Worm (Caenorhabditis elegans): ENCODE measurements around the gene ccm-2.

Gene ccm-2

DNA sequence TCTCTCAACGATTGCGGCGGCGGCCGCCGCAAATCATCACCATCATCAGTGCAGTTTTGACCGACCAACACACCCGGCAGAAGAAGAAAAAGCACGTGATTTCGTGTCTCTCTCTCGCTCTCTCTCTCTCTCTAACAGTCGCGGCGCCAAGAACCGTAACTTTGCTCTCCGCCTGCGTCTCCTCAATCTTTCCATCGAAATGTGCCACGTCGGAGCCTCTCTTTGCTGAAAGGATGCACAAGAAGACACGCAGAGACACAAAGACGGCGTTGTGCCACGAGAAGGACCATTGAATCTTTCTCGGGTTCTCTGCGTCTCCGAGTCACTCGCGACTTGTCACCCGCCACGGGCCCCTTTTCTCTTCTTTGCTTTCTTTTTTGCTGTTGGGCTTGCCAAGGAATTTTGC, 23.4 kb downstream of the ccm-2 start (continued):
- TF ChIP-seq aly-2 (tag; optimal IDR thresholded peaks at IDR 0.05) = no peak
- TF ChIP-seq nhr-237 (tag; optimal IDR thresholded peaks at IDR 0.05) = no peak
- TF ChIP-seq hlh-17 (GFP tag; optimal IDR thresholded peaks at IDR 0.05; ENCODE audit: borderline replicate concordance) = no peak
- no peak for TF ChIP-seq vab-15 (tag; optimal IDR thresholded peaks at IDR 0.05)
- TF ChIP-seq snpc-4 (tag; optimal IDR thresholded peaks at IDR 0.05) = no peak
- peak; percentile 21 for TF ChIP-seq egl-13 (tag; optimal IDR thresholded peaks at IDR 0.05)
- TF ChIP-seq lin-13 (GFP tag; optimal IDR thresholded peaks at IDR 0.05) = peak; percentile 78
- peak in 2 of 6 experiments; percentile 9 to 45 for TF ChIP-seq elt-3 (tag; optimal IDR thresholded peaks at IDR 0.05)
- TF ChIP-seq skn-1 (tag; optimal IDR thresholded peaks at IDR 0.05) = peak; percentile 32
- TF ChIP-seq sox-4 (tag; optimal IDR thresholded peaks at IDR 0.05) = no peak
- TF ChIP-seq unc-130 (tag; optimal IDR thresholded peaks at IDR 0.05) = peak; percentile 70
- peak; percentile 74 for TF ChIP-seq nhr-19 (GFP tag; conservative IDR thresholded peaks at IDR 0.05)
- TF ChIP-seq nhr-20 (tag; optimal IDR thresholded peaks at IDR 0.05) = peak; percentile 84
- no peak for TF ChIP-seq zip-4 (GFP tag; optimal IDR thresholded peaks at IDR 0.05)
- TF ChIP-seq tbx-2 (tag; optimal IDR thresholded peaks at IDR 0.05) = peak; percentile 73
- peak; percentile 11 for TF ChIP-seq sup-37 (GFP tag; optimal IDR thresholded peaks at IDR 0.05)
- peak; percentile 89 for TF ChIP-seq lin-14 (GFP tag; optimal IDR thresholded peaks at IDR 0.05)
- TF ChIP-seq grh-1 (GFP tag; IDR thresholded peaks at IDR 0.05) = peak; percentile 54
- peak; percentile 22 to 59 (median 24) for TF ChIP-seq dpl-1 (GFP tag; optimal IDR thresholded peaks at IDR 0.05)
- TF ChIP-seq pax-3 (tag; optimal IDR thresholded peaks at IDR 0.05) = peak; percentile 14
- no peak for TF ChIP-seq unc-30 (tag; optimal IDR thresholded peaks at IDR 0.05)
- TF ChIP-seq ces-1 (GFP tag; optimal IDR thresholded peaks at IDR 0.05) = no peak
- no peak for TF ChIP-seq F16B12.6 (tag; optimal IDR thresholded peaks at IDR 0.05)
- TF ChIP-seq zag-1 (tag; optimal IDR thresholded peaks at IDR 0.05) = no peak
- no peak for TF ChIP-seq fos-1 (tag; optimal IDR thresholded peaks at IDR 0.05)
- peak; percentile 72 for TF ChIP-seq nhr-47 (tag; optimal IDR thresholded peaks at IDR 0.05)
- no peak for TF ChIP-seq ceh-90 (tag; optimal IDR thresholded peaks at IDR 0.05)
- TF ChIP-seq mdl-1 (tag; optimal IDR thresholded peaks at IDR 0.05) = peak; percentile 16 to 89
- peak; percentile 41 for TF ChIP-seq pag-3 (tag; optimal IDR thresholded peaks at IDR 0.05; ENCODE audit: borderline replicate concordance, insufficient read depth)
- no peak for TF ChIP-seq ceh-63 (GFP tag; optimal IDR thresholded peaks at IDR 0.05)

- TF ChIP-seq hpl-2 (GFP tag; optimal IDR thresholded peaks at IDR 0.05) (no peak), lin-35 (GFP tag; optimal IDR thresholded peaks at IDR 0.05) (peak in 1 of 2 experiments; percentile 31), unc-130 (tag; optimal IDR thresholded peaks at IDR 0.05) (no peak), ama-1 (optimal IDR thresholded peaks at IDR 0.05) (no peak), F16B12.6 (tag; optimal IDR thresholded peaks at IDR 0.05) (no peak), nhr-90 (tag; optimal IDR thresholded peaks at IDR 0.05; ENCODE audit: poor library complexity) (peak; percentile 41), elt-2 (tag; optimal IDR thresholded peaks at IDR 0.05) (peak; percentile 10), skn-1 (tag; optimal IDR thresholded peaks at IDR 0.05) (no peak), unc-98 (GFP tag; IDR thresholded peaks at IDR 0.05) (no peak), dpl-1 (GFP tag; optimal IDR thresholded peaks at IDR 0.05) (no peak), lsy-2 (tag; optimal IDR thresholded peaks at IDR 0.05) (peak in 1 of 2 experiments; percentile 38), mep-1 (tag; optimal IDR thresholded peaks at IDR 0.05) (peak; percentile 5), tbx-2 (tag; optimal IDR thresholded peaks at IDR 0.05) (peak; percentile 38), nhr-11 (tag; optimal IDR thresholded peaks at IDR 0.05) (no peak), nhr-71 (tag; optimal IDR thresholded peaks at IDR 0.05) (peak; percentile 70), nhr-85 (tag) (peak; percentile 94), blmp-1 (tag; optimal IDR thresholded peaks at IDR 0.05) (peak; percentile 95), egl-13 (tag; optimal IDR thresholded peaks at IDR 0.05) (no peak), nhr-20 (tag; optimal IDR thresholded peaks at IDR 0.05) (peak; percentile 84), efl-1 (optimal IDR thresholded peaks at IDR 0.05) (no peak), efl-1 (GFP tag; optimal IDR thresholded peaks at IDR 0.05 in 1 of 2) (peak in 1 of 2 experiments; percentile 78), hlh-17 (GFP tag; optimal IDR thresholded peaks at IDR 0.05; ENCODE audit: borderline replicate concordance) (no peak), nhr-19 (GFP tag; conservative IDR thresholded peaks at IDR 0.05) (peak; percentile 26; the same call in 1 of the 2 replicates), unc-30 (tag; optimal IDR thresholded peaks at IDR 0.05) (no peak), efl-3 (GFP tag; optimal IDR thresholded peaks at IDR 0.05) (no peak), zip-4 (GFP tag; optimal IDR thresholded peaks at IDR 0.05) (no peak), lin-39 (tag; optimal IDR thresholded peaks at IDR 0.05) (no peak), sup-37 (GFP tag; optimal IDR thresholded peaks at IDR 0.05) (no peak), alr-1 (tag; optimal IDR thresholded peaks at IDR 0.05; ENCODE audit: borderline replicate concordance) (no peak), fkh-4 (tag; optimal IDR thresholded peaks at IDR 0.05; ENCODE audit: borderline replicate concordance) (no peak), nhr-47 (tag; optimal IDR thresholded peaks at IDR 0.05) (peak; percentile 25), sptf-1 (tag; optimal IDR thresholded peaks at IDR 0.05) (no peak)
These were observed 25.0 kb downstream of the ccm-2 start for ce11 chrIV:1859365-1859982.

Measured in whole organism, L1 larva.